Worm (Caenorhabditis elegans) whole organism, L4 larva: ENCODE measurements around the gene C01G12.13.

Source experiments
- F37D6.2 ChIP-seq: sonication (generic microtip); optimal IDR thresholded peaks from 2 replicates; lab custom pipeline; 2016; ENCODE audit warnings: mild to moderate bottlenecking, missing genetic modification characterization, missing compliant biosample characterization
- Y48G9A.11 ChIP-seq: fragments of 200-800 bp; sonication (Bioruptor generic); IDR thresholded peaks from 2 replicates; pipeline ENCODE4 v1.3.6; 2022; ENCODE audit warnings: missing genetic modification reagents, missing genetic modification characterization, missing compliant biosample characterization
- aha-1 ChIP-seq: fragments of 150-350 bp; peaks from one replicate; lab custom pipeline; 2014; ENCODE audit warnings: missing biosample characterization, missing genetic modification characterization
- aly-2 ChIP-seq: sonication (generic microtip); optimal IDR thresholded peaks from 2 replicates; lab custom pipeline; 2018; ENCODE audit warnings: missing biosample characterization, missing genetic modification characterization
- ceh-20 ChIP-seq: fragments of 200-800 bp; sonication (Bioruptor generic); IDR thresholded peaks from 2 replicates; pipeline ENCODE4 v1.3.6; 2022; ENCODE audit warnings: missing genetic modification reagents, missing genetic modification characterization, missing compliant biosample characterization
- ceh-32 ChIP-seq: sonication (generic microtip); optimal IDR thresholded peaks from 2 replicates; lab custom pipeline; 2016; ENCODE audit warnings: mild to moderate bottlenecking, missing genetic modification characterization, missing compliant biosample characterization; ENCODE audit not compliant: poor library complexity
- ceh-44 ChIP-seq: fragments of 200-800 bp; sonication (Bioruptor generic); IDR thresholded peaks from 2 replicates; pipeline ENCODE4 v1.3.6; 2022; ENCODE audit warnings: missing genetic modification reagents, missing genetic modification characterization, missing compliant biosample characterization
- dve-1 ChIP-seq: sonication (generic microtip); optimal IDR thresholded peaks from 2 replicates; lab custom pipeline; 2017; ENCODE audit warnings: antibody characterized with exemption, mild to moderate bottlenecking, missing genetic modification characterization, missing compliant biosample characterization; ENCODE audit not compliant: insufficient read depth
- hlh-11 ChIP-seq: fragments of 200-800 bp; sonication (Bioruptor generic); optimal IDR thresholded peaks from 2 replicates; lab custom pipeline; 2018; ENCODE audit warnings: mild to moderate bottlenecking, missing genetic modification characterization, missing compliant biosample characterization
- lin-1 ChIP-seq: fragments of 200-800 bp; sonication (Bioruptor generic); IDR thresholded peaks from 2 replicates; pipeline ENCODE4 v1.3.6; 2022; ENCODE audit warnings: missing genetic modification reagents, missing genetic modification characterization, missing compliant biosample characterization
- lin-15B ChIP-seq: fragments of 150-350 bp; sonication (generic microtip); optimal IDR thresholded peaks from 3 replicates; lab custom pipeline; 2014; ENCODE audit warnings: missing biosample characterization, missing genetic modification characterization
- lin-39 ChIP-seq: fragments of 150-350 bp; optimal IDR thresholded peaks from 2 replicates; lab custom pipeline; 2014; ENCODE audit warnings: missing biosample characterization, missing genetic modification reagents, missing genetic modification characterization
- mep-1 ChIP-seq: fragments of 150-350 bp; sonication (generic microtip); optimal IDR thresholded peaks from 3 replicates; lab custom pipeline; 2014; ENCODE audit warnings: missing biosample characterization, missing genetic modification characterization
- nhr-237 ChIP-seq: sonication (generic microtip); optimal IDR thresholded peaks from 2 replicates; lab custom pipeline; 2017; ENCODE audit warnings: missing biosample characterization, missing genetic modification characterization
- nhr-42 ChIP-seq: fragments of 200-800 bp; sonication (Bioruptor generic); IDR thresholded peaks from 2 replicates; pipeline ENCODE4 v1.3.6; 2022; ENCODE audit warnings: missing genetic modification characterization, missing compliant biosample characterization
- nhr-48 ChIP-seq: sonication (generic microtip); optimal IDR thresholded peaks from 2 replicates; lab custom pipeline; 2016; ENCODE audit warnings: mild to moderate bottlenecking, missing genetic modification characterization, missing compliant biosample characterization
- nhr-76 ChIP-seq: fragments of 150-350 bp; optimal IDR thresholded peaks from 2 replicates; lab custom pipeline; 2014; ENCODE audit warnings: missing biosample characterization, missing genetic modification characterization
- saeg-2 ChIP-seq: fragments of 200-800 bp; sonication (Bioruptor generic); IDR thresholded peaks from 2 replicates; pipeline ENCODE4 v1.3.6; 2022; ENCODE audit warnings: missing genetic modification reagents, missing genetic modification characterization, missing compliant biosample characterization
- skn-1 ChIP-seq: fragments of 150-350 bp; optimal IDR thresholded peaks from 2 replicates; lab custom pipeline; 2014; ENCODE audit warnings: missing biosample characterization, missing genetic modification characterization
- spr-1 ChIP-seq: sonication (generic microtip); optimal IDR thresholded peaks from 2 replicates; lab custom pipeline; 2016; ENCODE audit warnings: mild to moderate bottlenecking, missing genetic modification characterization, missing compliant biosample characterization
- unc-62 ChIP-seq, 3 experiments: fragments of 150-350 bp in 1 of 3; sonication (generic microtip); optimal IDR thresholded peaks in 2 of 3; peaks in 1 of 3; 1 replicate in 1 of 3; 2 replicates in 2 of 3; lab custom pipeline; 2014 to 2017; ENCODE audit warnings: missing biosample characterization in 3 of 3, missing genetic modification characterization in 3 of 3, missing genetic modification reagents in 3 of 3, missing genotype in 1 of 3
- zag-1 ChIP-seq: fragments of 150-350 bp; optimal IDR thresholded peaks from 2 replicates; lab custom pipeline; 2014; ENCODE audit warnings: missing biosample characterization, missing genetic modification characterization

Gene C01G12.13

ce11 chrII:14619806-14620205 lies 43.3 kb downstream of the C01G12.13 start:
- no peak for TF ChIP-seq nhr-48 (tag; lab: Kevin White, UChicago)
- peak; percentile 10 for TF ChIP-seq hlh-11 (tag; lab: Kevin White, UChicago)
- TF ChIP-seq unc-62 (GFP tag; optimal IDR thresholded peaks at IDR 0.05 in 1 of 2; lab: Kevin White, UChicago): peak in 1 of 2 experiments; percentile 4
- no peak for TF ChIP-seq unc-62 (tag; optimal IDR thresholded peaks at IDR 0.05; lab: Kevin White, UChicago)

DNA sequence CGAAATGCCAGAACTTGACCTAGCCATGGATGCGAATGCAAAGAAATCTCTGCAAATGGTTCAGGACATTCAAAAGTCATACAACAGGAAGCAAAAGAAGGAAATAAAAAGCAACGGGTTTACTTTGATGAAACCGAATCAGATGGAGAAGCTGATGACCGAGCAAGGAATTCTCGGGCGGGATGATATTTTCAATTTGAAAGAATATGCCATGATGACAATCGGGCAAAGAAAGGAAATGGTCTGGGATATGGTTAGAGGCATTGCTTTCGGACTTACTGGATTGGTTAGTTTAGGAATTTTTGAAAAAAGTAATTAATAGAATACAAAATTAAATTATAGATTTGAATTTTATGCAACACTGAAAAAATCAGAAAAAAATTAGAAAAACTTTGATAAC lies 44.2 kb downstream of the C01G12.13 start:
- peak; percentile 94 for TF ChIP-seq aha-1 (tag; lab: Kevin White, UChicago)
- TF ChIP-seq Y48G9A.11: no peak

ce11 chrII:14622758-14623157 lies 46.2 kb downstream of the C01G12.13 start, which contains the start of gene mltn-10:
TSS of gene mltn-10 (plus strand) at chrII:14623058.
- TF ChIP-seq aly-2 (tag; lab: Kevin White, UChicago) (no peak), ceh-44 (GFP tag; lab: Robert Waterston, UW) (no peak), spr-1 (no peak), ceh-32 (tag; lab: Kevin White, UChicago) (no peak), nhr-76 (tag; lab: Kevin White, UChicago) (no peak)

- TF ChIP-seq skn-1 (tag; lab: Kevin White, UChicago) (no peak), hlh-11 (tag; lab: Kevin White, UChicago) (peak; percentile 4), saeg-2 (GFP tag; lab: Robert Waterston, UW) (no peak), dve-1 (tag; lab: Kevin White, UChicago) (no peak)
These were observed 50.4 kb downstream of the C01G12.13 start for ce11 chrII:14626883-14627282.

DNA sequence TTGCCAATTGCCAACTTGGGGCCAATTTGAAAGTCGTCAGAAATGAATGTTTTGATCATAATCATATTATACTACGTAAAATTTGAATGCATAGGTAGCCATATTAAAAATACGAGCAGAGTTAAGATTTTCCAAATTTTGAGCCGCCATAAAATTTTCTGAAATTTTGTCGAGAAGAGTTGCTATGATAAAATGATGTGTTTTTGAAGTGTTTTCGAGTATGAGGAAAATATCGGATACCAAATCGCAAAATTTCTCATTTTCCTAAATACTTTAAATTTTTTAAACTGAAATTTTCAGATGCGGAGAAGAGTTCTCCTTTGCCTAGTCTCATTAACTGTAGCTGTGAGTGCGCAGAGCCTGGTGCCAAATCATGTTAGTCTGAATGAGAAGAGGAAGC lies 50.8 kb downstream of the C01G12.13 start, which contains the start of gene tag-297:
Gene tag-297 (plus strand): TSS at position 301 of the 400 bp plus-strand sequence.
- no peak for TF ChIP-seq Y48G9A.11
- TF ChIP-seq ceh-20 (GFP tag; lab: Robert Waterston, UW): no peak
- no peak for TF ChIP-seq nhr-237
- TF ChIP-seq lin-39 (tag; lab: Kevin White, UChicago): no peak
- no peak for TF ChIP-seq mep-1 (tag; lab: Kevin White, UChicago)
- TF ChIP-seq F37D6.2 (tag; lab: Kevin White, UChicago): no peak
- TF ChIP-seq nhr-42 (GFP tag; lab: Robert Waterston, UW): no peak
- TF ChIP-seq lin-1 (GFP tag; lab: Robert Waterston, UW): no peak
- TF ChIP-seq lin-15B (tag; lab: Kevin White, UChicago): no peak
- TF ChIP-seq zag-1: no peak
- TF ChIP-seq saeg-2 (GFP tag; lab: Robert Waterston, UW): no peak
- TF ChIP-seq, all 104 proteins: peak for 0
